Fruit fly (Drosophila melanogaster): ENCODE results near the gene CG32371.

The CG32371 gene

dm6 chr3L:7782051-7782682, 14.0 kb upstream of the CG32371 start:
- TF ChIP-seq lola (GFP tag; optimal IDR thresholded peaks at IDR 0.05) = no peak
- TF ChIP-seq sage (GFP tag; optimal IDR thresholded peaks at IDR 0.05) = no peak
- no peak for TF ChIP-seq Sp1 (GFP tag; optimal IDR thresholded peaks at IDR 0.05)
- TF ChIP-seq pan (optimal IDR thresholded peaks at IDR 0.05) = no peak
- TF ChIP-seq dsf (GFP tag; optimal IDR thresholded peaks at IDR 0.05; ENCODE audit: borderline replicate concordance) = no peak
- peak; percentile 26 for TF ChIP-seq tai (GFP tag; optimal IDR thresholded peaks at IDR 0.05)
- no peak for TF ChIP-seq ey (GFP tag; optimal IDR thresholded peaks at IDR 0.05)
- TF ChIP-seq Rel (GFP tag; optimal IDR thresholded peaks at IDR 0.05) = no peak
- peak; percentile 33 for TF ChIP-seq Rel (tag; optimal IDR thresholded peaks at IDR 0.05)
- TF ChIP-seq Hr78 (GFP tag; optimal IDR thresholded peaks at IDR 0.05) = no peak
- no peak for TF ChIP-seq Myc (optimal IDR thresholded peaks at IDR 0.05)
- peak; percentile 11 for TF ChIP-seq fru (GFP tag; optimal IDR thresholded peaks at IDR 0.05)
- no peak for TF ChIP-seq foxo (GFP tag; optimal IDR thresholded peaks at IDR 0.05)
- TF ChIP-seq N (GFP tag; optimal IDR thresholded peaks at IDR 0.05) = no peak
- no peak for TF ChIP-seq brk (GFP tag; optimal IDR thresholded peaks at IDR 0.05)
- no peak for TF ChIP-seq usp (GFP tag; optimal IDR thresholded peaks at IDR 0.05)
- no peak for TF ChIP-seq Dfd (GFP tag; optimal IDR thresholded peaks at IDR 0.05)
- TF ChIP-seq CG9705 (GFP tag; optimal IDR thresholded peaks at IDR 0.05) = no peak
- no peak for TF ChIP-seq rgr (GFP tag; optimal IDR thresholded peaks at IDR 0.05)
- no peak for TF ChIP-seq woc (GFP tag; optimal IDR thresholded peaks at IDR 0.05)
- peak; percentile 4 for TF ChIP-seq br (GFP tag; optimal IDR thresholded peaks at IDR 0.05)
- TF ChIP-seq Mio (GFP tag; optimal IDR thresholded peaks at IDR 0.05) = no peak
- TF ChIP-seq jim (GFP tag; optimal IDR thresholded peaks at IDR 0.05) = no peak
- TF ChIP-seq h (GFP tag; optimal IDR thresholded peaks at IDR 0.05) = peak; percentile 29
- no peak for TF ChIP-seq dl (GFP tag; optimal IDR thresholded peaks at IDR 0.05; ENCODE audit: insufficient read depth in 1 of 2, partially characterized antibody in 2 of 2)
- peak; percentile 3 for TF ChIP-seq dmrt93B (GFP tag; optimal IDR thresholded peaks at IDR 0.05)
- no peak for TF ChIP-seq Dif (GFP tag; optimal IDR thresholded peaks at IDR 0.05; ENCODE audit: partially characterized antibody)
- no peak for TF ChIP-seq CrebA (GFP tag; optimal IDR thresholded peaks at IDR 0.05; ENCODE audit: borderline replicate concordance)
- TF ChIP-seq Vsx2 (GFP tag; optimal IDR thresholded peaks at IDR 0.05; ENCODE audit: partially characterized antibody) = no peak
- no peak for TF ChIP-seq Jra (GFP tag; optimal IDR thresholded peaks at IDR 0.05)
- no peak for TF ChIP-seq psq (GFP tag; optimal IDR thresholded peaks at IDR 0.05)
- peak; percentile 30 for TF ChIP-seq Hnf4 (GFP tag; optimal IDR thresholded peaks at IDR 0.05)
- TF ChIP-seq GATAd (GFP tag; optimal IDR thresholded peaks at IDR 0.05) = no peak
- TF ChIP-seq Abd-B (GFP tag; optimal IDR thresholded peaks at IDR 0.05) = no peak

dm6 chr3L:7781353-7782050, 13.3 kb upstream of the CG32371 start:
- no peak for TF ChIP-seq Vsx2 (GFP tag; optimal IDR thresholded peaks at IDR 0.05; ENCODE audit: partially characterized antibody)
- TF ChIP-seq sage (GFP tag; optimal IDR thresholded peaks at IDR 0.05) = peak; percentile 43

- TF ChIP-seq Vsx2 (GFP tag; optimal IDR thresholded peaks at IDR 0.05; ENCODE audit: partially characterized antibody) (no peak), jim (GFP tag; optimal IDR thresholded peaks at IDR 0.05) (no peak), Rel (GFP tag; optimal IDR thresholded peaks at IDR 0.05) (no peak), Rel (tag; optimal IDR thresholded peaks at IDR 0.05) (no peak), Dif (GFP tag; optimal IDR thresholded peaks at IDR 0.05; ENCODE audit: partially characterized antibody) (no peak), Hr78 (GFP tag; optimal IDR thresholded peaks at IDR 0.05) (no peak), ey (GFP tag; optimal IDR thresholded peaks at IDR 0.05) (no peak), sage (GFP tag; optimal IDR thresholded peaks at IDR 0.05) (no peak), dl (GFP tag; optimal IDR thresholded peaks at IDR 0.05; ENCODE audit: insufficient read depth in 1 of 2, partially characterized antibody in 2 of 2) (no peak), Sp1 (GFP tag; optimal IDR thresholded peaks at IDR 0.05) (no peak), sv (GFP tag; optimal IDR thresholded peaks at IDR 0.05) (no peak), Myc (optimal IDR thresholded peaks at IDR 0.05) (no peak), Abd-B (GFP tag; optimal IDR thresholded peaks at IDR 0.05) (no peak), usp (GFP tag; optimal IDR thresholded peaks at IDR 0.05) (no peak), tai (GFP tag; optimal IDR thresholded peaks at IDR 0.05) (no peak), CG9705 (GFP tag; optimal IDR thresholded peaks at IDR 0.05) (no peak), Mio (GFP tag; optimal IDR thresholded peaks at IDR 0.05) (no peak), Dfd (GFP tag; optimal IDR thresholded peaks at IDR 0.05) (no peak)
These were observed 7.3 kb upstream of the CG32371 start, which contains the start of gene Clk for dm6 chr3L:7775365-7775905. Gene Clk, minus strand, starts transcription at chr3L:7775603.

Data from whole organism, wandering third instar larva.